Worm (Caenorhabditis elegans) whole organism, late embryonic: ENCODE data around the gene F42A9.11.

ENCODE experiments used
- F13H6.1 ChIP-seq: sonication (generic microtip); optimal IDR thresholded peaks from 2 replicates; lab custom pipeline; 2016; ENCODE audit warnings: missing genetic modification characterization, missing compliant biosample characterization
- K09A11.1 ChIP-seq: sonication (generic microtip); optimal IDR thresholded peaks from 2 replicates; lab custom pipeline; 2017; ENCODE audit warnings: antibody characterized with exemption, mild to moderate bottlenecking, missing genetic modification characterization, missing compliant biosample characterization; ENCODE audit not compliant: insufficient read depth
- T23F11.4 ChIP-seq: fragments of 200-800 bp; sonication (Bioruptor generic); optimal IDR thresholded peaks from 2 replicates; lab custom pipeline; 2018; ENCODE audit warnings: mild to moderate bottlenecking, missing genetic modification characterization, missing compliant biosample characterization
- Y22D7AL.16 ChIP-seq: sonication (generic microtip); optimal IDR thresholded peaks from 2 replicates; lab custom pipeline; 2016; ENCODE audit warnings: missing genetic modification characterization, missing compliant biosample characterization
- ahr-1 ChIP-seq: sonication (generic microtip); optimal IDR thresholded peaks from 2 replicates; lab custom pipeline; 2016; ENCODE audit warnings: missing genetic modification characterization, missing compliant biosample characterization
- ama-1 ChIP-seq: fragments of 150-350 bp; optimal IDR thresholded peaks from 2 replicates; lab custom pipeline; 2014
- ceh-18 ChIP-seq: sonication (generic microtip); optimal IDR thresholded peaks from 2 replicates; lab custom pipeline; 2016; ENCODE audit warnings: missing genetic modification characterization, missing compliant biosample characterization
- ceh-22 ChIP-seq: sonication (generic microtip); optimal IDR thresholded peaks from 2 replicates; lab custom pipeline; 2017; ENCODE audit warnings: missing biosample characterization, missing genetic modification characterization
- ceh-34 ChIP-seq: sonication (generic microtip); optimal IDR thresholded peaks from 2 replicates; lab custom pipeline; 2016; ENCODE audit warnings: mild to moderate bottlenecking, missing genetic modification characterization, missing compliant biosample characterization
- ceh-45 ChIP-seq: fragments of 200-800 bp; sonication (Bioruptor generic); IDR thresholded peaks from 2 replicates; pipeline ENCODE4 v1.3.6; 2022; ENCODE audit warnings: missing genetic modification reagents, missing genetic modification characterization, missing compliant biosample characterization
- ceh-48 ChIP-seq: sonication (generic microtip); optimal IDR thresholded peaks from 2 replicates; lab custom pipeline; 2016; ENCODE audit warnings: missing genetic modification characterization, inconsistent platforms, missing compliant biosample characterization
- ceh-6 ChIP-seq: fragments of 200-800 bp; sonication (Bioruptor generic); optimal IDR thresholded peaks from 2 replicates; lab custom pipeline; 2018; ENCODE audit warnings: mild to moderate bottlenecking, missing genetic modification characterization, missing compliant biosample characterization
- ceh-9 ChIP-seq: sonication (generic microtip); optimal IDR thresholded peaks from 2 replicates; lab custom pipeline; 2016; ENCODE audit warnings: mild to moderate bottlenecking, missing genetic modification characterization, inconsistent platforms, missing compliant biosample characterization
- che-1 ChIP-seq: sonication (generic microtip); optimal IDR thresholded peaks from 2 replicates; lab custom pipeline; 2016; ENCODE audit warnings: mild to moderate bottlenecking, missing genetic modification characterization, missing compliant biosample characterization
- dmd-4 ChIP-seq: sonication (generic microtip); optimal IDR thresholded peaks from 2 replicates; lab custom pipeline; 2016; ENCODE audit warnings: borderline replicate concordance, missing genetic modification characterization, missing compliant biosample characterization
- ets-4 ChIP-seq: sonication (generic microtip); optimal IDR thresholded peaks from 2 replicates; lab custom pipeline; 2016; ENCODE audit warnings: missing genetic modification characterization, missing compliant biosample characterization
- fkh-10 ChIP-seq: fragments of 150-350 bp; optimal IDR thresholded peaks from 2 replicates; lab custom pipeline; 2014; ENCODE audit warnings: missing biosample characterization, missing genetic modification reagents, missing genetic modification characterization
- fkh-6 ChIP-seq: sonication (generic microtip); optimal IDR thresholded peaks from 2 replicates; lab custom pipeline; 2016; ENCODE audit warnings: missing genetic modification characterization, missing compliant biosample characterization
- hlh-13 ChIP-seq: fragments of 200-800 bp; sonication (Bioruptor generic); optimal IDR thresholded peaks from 2 replicates; lab custom pipeline; 2018; ENCODE audit warnings: mild to moderate bottlenecking, missing genetic modification characterization, missing compliant biosample characterization
- hlh-15 ChIP-seq: sonication (generic microtip); optimal IDR thresholded peaks from 2 replicates; lab custom pipeline; 2016; ENCODE audit warnings: missing genetic modification characterization, missing compliant biosample characterization
- hlh-30 ChIP-seq: sonication (generic microtip); optimal IDR thresholded peaks from 2 replicates; lab custom pipeline; 2017; ENCODE audit warnings: antibody characterized with exemption, missing genetic modification characterization, missing compliant biosample characterization; ENCODE audit not compliant: insufficient read depth
- hlh-6 ChIP-seq: sonication (generic microtip); optimal IDR thresholded peaks from 2 replicates; lab custom pipeline; 2016; ENCODE audit warnings: missing genotype, missing genetic modification characterization, missing compliant biosample characterization
- hlh-8 ChIP-seq: sonication (generic microtip); optimal IDR thresholded peaks from 2 replicates; lab custom pipeline; 2016; ENCODE audit warnings: missing genotype, missing genetic modification characterization, missing compliant biosample characterization
- lim-6 ChIP-seq: sonication (generic microtip); optimal IDR thresholded peaks from 2 replicates; lab custom pipeline; 2016; ENCODE audit warnings: missing genetic modification characterization, missing compliant biosample characterization
- madf-2 ChIP-seq: sonication (generic microtip); optimal IDR thresholded peaks from 2 replicates; lab custom pipeline; 2017; ENCODE audit warnings: missing genetic modification characterization, missing compliant biosample characterization
- mec-3 ChIP-seq: sonication (generic microtip); optimal IDR thresholded peaks from 2 replicates; lab custom pipeline; 2016; ENCODE audit warnings: borderline replicate concordance, missing genetic modification characterization, missing compliant biosample characterization
- nfya-1 ChIP-seq: sonication (generic microtip); optimal IDR thresholded peaks from 2 replicates; lab custom pipeline; 2017; ENCODE audit warnings: missing genetic modification characterization, mild to moderate bottlenecking, missing compliant biosample characterization, antibody characterized with exemption, moderate library complexity
- nhr-11 ChIP-seq: fragments of 150-350 bp; optimal IDR thresholded peaks from 2 replicates; lab custom pipeline; 2014; ENCODE audit warnings: missing biosample characterization, missing genetic modification characterization
- nhr-232 ChIP-seq: sonication (generic microtip); optimal IDR thresholded peaks from 2 replicates; lab custom pipeline; 2016; ENCODE audit warnings: missing genetic modification characterization, missing compliant biosample characterization
- npax-4 ChIP-seq: sonication (generic microtip); optimal IDR thresholded peaks from 2 replicates; lab custom pipeline; 2016; ENCODE audit warnings: missing genetic modification characterization, missing compliant biosample characterization
- odd-2 ChIP-seq: sonication (generic microtip); optimal IDR thresholded peaks from 2 replicates; lab custom pipeline; 2017; ENCODE audit warnings: antibody characterized with exemption, mild to moderate bottlenecking, missing genetic modification characterization, missing compliant biosample characterization
- pha-4 ChIP-seq: fragments of 150-350 bp; optimal IDR thresholded peaks from 2 replicates; lab custom pipeline; 2018; ENCODE audit warnings: missing biosample characterization, missing genetic modification reagents, missing genetic modification characterization
- pqm-1 ChIP-seq: sonication (generic microtip); optimal IDR thresholded peaks from 2 replicates; lab custom pipeline; 2016; ENCODE audit warnings: missing genetic modification characterization, missing compliant biosample characterization
- ref-2 ChIP-seq: sonication (generic microtip); optimal IDR thresholded peaks from 2 replicates; lab custom pipeline; 2016; ENCODE audit warnings: missing genetic modification characterization, missing compliant biosample characterization
- sox-4 ChIP-seq: sonication (generic microtip); optimal IDR thresholded peaks from 2 replicates; lab custom pipeline; 2017; ENCODE audit warnings: mild to moderate bottlenecking, missing genetic modification characterization, inconsistent platforms, missing compliant biosample characterization
- ttx-3 ChIP-seq: sonication (generic microtip); optimal IDR thresholded peaks from 2 replicates; lab custom pipeline; 2016; ENCODE audit warnings: missing genetic modification reagents, missing genetic modification characterization, missing compliant biosample characterization
- unc-42 ChIP-seq: sonication (generic microtip); optimal IDR thresholded peaks from 2 replicates; lab custom pipeline; 2016; ENCODE audit warnings: missing genotype, missing genetic modification characterization, missing compliant biosample characterization
- unc-55 ChIP-seq: sonication (generic microtip); optimal IDR thresholded peaks from 2 replicates; lab custom pipeline; 2017; ENCODE audit warnings: missing biosample characterization, missing genetic modification reagents, missing genetic modification characterization
- unc-86 ChIP-seq: sonication (generic microtip); optimal IDR thresholded peaks from 2 replicates; lab custom pipeline; 2016; ENCODE audit warnings: missing genetic modification characterization, missing compliant biosample characterization
- zip-5 ChIP-seq: sonication (generic microtip); optimal IDR thresholded peaks from 2 replicates; lab custom pipeline; 2016; ENCODE audit warnings: missing genetic modification characterization, missing compliant biosample characterization

The F42A9.11 gene

ce11 chrIV:8630243-8630642 lies 2.8 kb downstream of the F42A9.11 start:
- TF ChIP-seq hlh-15 (tag; lab: Kevin White, UChicago), result no peak
- no peak for TF ChIP-seq fkh-10 (GFP tag; lab: Kevin White, UChicago)
- no peak for TF ChIP-seq hlh-8
- TF ChIP-seq ttx-3 (tag; lab: Kevin White, UChicago), result no peak
- no peak for TF ChIP-seq unc-55 (GFP tag; lab: Kevin White, UChicago)
- no peak for TF ChIP-seq ceh-34 (tag; lab: Kevin White, UChicago)
- TF ChIP-seq lim-6 (tag; lab: Kevin White, UChicago), result no peak
- no peak for TF ChIP-seq ama-1 (lab: Kevin White, UChicago)
- TF ChIP-seq nfya-1 (tag; lab: Kevin White, UChicago), result no peak
- TF ChIP-seq zip-5, result no peak
- TF ChIP-seq K09A11.1 (tag; lab: Kevin White, UChicago), result no peak
- TF ChIP-seq T23F11.4, result no peak
- no peak for TF ChIP-seq hlh-6 (tag; lab: Kevin White, UChicago)
- TF ChIP-seq madf-2, result no peak
- no peak for TF ChIP-seq odd-2 (tag; lab: Kevin White, UChicago)
- TF ChIP-seq ceh-22 (tag; lab: Kevin White, UChicago), result no peak
- no peak for TF ChIP-seq ahr-1 (tag; lab: Kevin White, UChicago)
- TF ChIP-seq unc-42 (tag; lab: Kevin White, UChicago), result no peak

- TF ChIP-seq ref-2 (tag; lab: Kevin White, UChicago), result no peak
- TF ChIP-seq ets-4 (tag; lab: Kevin White, UChicago), result no peak
- no peak for TF ChIP-seq sox-4
- TF ChIP-seq Y22D7AL.16 (tag; lab: Kevin White, UChicago), result no peak
- TF ChIP-seq pha-4 (tag; lab: Kevin White, UChicago), result no peak
- TF ChIP-seq mec-3 (tag; lab: Kevin White, UChicago), result no peak
- TF ChIP-seq fkh-10 (GFP tag; lab: Kevin White, UChicago), result no peak
- TF ChIP-seq dmd-4 (tag; lab: Kevin White, UChicago), result no peak
- no peak for TF ChIP-seq fkh-6 (tag; lab: Kevin White, UChicago)
- TF ChIP-seq hlh-30, result no peak
These were observed 3.6 kb downstream of the F42A9.11 start, which contains the start of gene dgk-4 for ce11 chrIV:8631033-8631432. Gene dgk-4 (plus strand): TSS chrIV:8631333.

- TF ChIP-seq ahr-1 (tag; lab: Kevin White, UChicago) (no peak), fkh-10 (GFP tag; lab: Kevin White, UChicago) (no peak), F13H6.1 (tag; lab: Kevin White, UChicago) (no peak), che-1 (no peak), mec-3 (tag; lab: Kevin White, UChicago) (no peak), hlh-13 (GFP tag; lab: Kevin White, UChicago) (no peak), odd-2 (tag; lab: Kevin White, UChicago) (no peak), ceh-45 (GFP tag; lab: Robert Waterston, UW) (no peak), nhr-232 (no peak), hlh-30 (no peak), ceh-18 (tag; lab: Kevin White, UChicago) (no peak), ceh-6 (no peak), ceh-48 (no peak), unc-86 (tag; lab: Kevin White, UChicago) (no peak), pqm-1 (tag; lab: Kevin White, UChicago) (no peak), ceh-22 (tag; lab: Kevin White, UChicago) (no peak), nhr-11 (tag; lab: Kevin White, UChicago) (no peak), npax-4 (no peak), ceh-9 (no peak), Y22D7AL.16 (tag; lab: Kevin White, UChicago) (no peak)
- TF ChIP-seq, all 69 proteins: peak for 0
These were observed 11.3 kb downstream of the F42A9.11 start, which contains the start of gene F42A9.9 for ce11 chrIV:8638761-8639160. Gene F42A9.9 (minus strand): TSS chrIV:8638861.
